Fruit fly (Drosophila melanogaster): ENCODE results near the gene Hsp68.
A peak's percentile ranks its signal among the peaks of the same experiment; 100 is the strongest.

Hsp68 gene

dm6 chr3R:24058041-24058440 is 931 bp upstream of the Hsp68 start, which contains the start of gene SMC1 (continued):
- TF ChIP-seq zen2 (GFP tag; IDR thresholded peaks at IDR 0.05; ENCODE audit: partially characterized antibody) (peak; percentile 99), az2 (GFP tag; optimal IDR thresholded peaks at IDR 0.05) (peak; percentile 39), disco-r (GFP tag; optimal IDR thresholded peaks at IDR 0.05) (no peak), HmgZ (tag; optimal IDR thresholded peaks at IDR 0.05) (peak; percentile 72), ERR (GFP tag; optimal IDR thresholded peaks at IDR 0.05) (peak; percentile 92), CG12659 (GFP tag; optimal IDR thresholded peaks at IDR 0.05) (peak; percentile 83), unc-4 (GFP tag; IDR thresholded peaks at IDR 0.05; ENCODE audit: partially characterized antibody) (peak; percentile 99), hbn (GFP tag; IDR thresholded peaks at IDR 0.05; ENCODE audit: partially characterized antibody) (peak; percentile 99), Xbp1 (GFP tag; optimal IDR thresholded peaks at IDR 0.05) (peak; percentile 45), CG6175 (GFP tag; IDR thresholded peaks at IDR 0.05) (no peak), CG10979 (tag; optimal IDR thresholded peaks at IDR 0.05) (no peak), caup (GFP tag; optimal IDR thresholded peaks at IDR 0.05; ENCODE audit: severe bottlenecking) (no peak), CG9215 (GFP tag; IDR thresholded peaks at IDR 0.05) (no peak), eve (GFP tag; optimal IDR thresholded peaks at IDR 0.05) (no peak), slp2 (GFP tag; optimal IDR thresholded peaks at IDR 0.05) (peak; percentile 18), dm (GFP tag; optimal IDR thresholded peaks at IDR 0.05) (peak; percentile 41), CG42726 (GFP tag; IDR thresholded peaks at IDR 0.05; ENCODE audit: partially characterized antibody) (peak; percentile 99), CG2116 (GFP tag; optimal IDR thresholded peaks at IDR 0.05) (peak; percentile 79), Dp (GFP tag; optimal IDR thresholded peaks at IDR 0.05) (peak; percentile 73), B-H2 (GFP tag; optimal IDR thresholded peaks at IDR 0.05) (peak; percentile 79), fru (optimal IDR thresholded peaks at IDR 0.05) (no peak), btn (GFP tag; optimal IDR thresholded peaks at IDR 0.05) (no peak), CG14965 (GFP tag; optimal IDR thresholded peaks at IDR 0.05; ENCODE audit: borderline replicate concordance) (no peak), gsb-n (tag; optimal IDR thresholded peaks at IDR 0.05) (no peak), shn (GFP tag; optimal IDR thresholded peaks at IDR 0.05) (peak; percentile 35), Vsx1 (GFP tag; optimal IDR thresholded peaks at IDR 0.05) (no peak), sob (GFP tag; IDR thresholded peaks at IDR 0.05) (peak; percentile 81; the same call in 1 of the 2 replicates), CG13424 (tag; optimal IDR thresholded peaks at IDR 0.05) (peak; percentile 42), CG30403 (GFP tag; optimal IDR thresholded peaks at IDR 0.05) (peak; percentile 54), crp (GFP tag; optimal IDR thresholded peaks at IDR 0.05) (peak in 1 of 2 experiments; percentile 25), CG11560 (tag; IDR thresholded peaks at IDR 0.05) (peak; percentile 19; the same call in 1 of the 3 replicates), hth (optimal IDR thresholded peaks at IDR 0.05) (no peak), HLH4C (GFP tag; IDR thresholded peaks at IDR 0.05; ENCODE audit: partially characterized antibody) (peak; percentile 98), Aef1 (GFP tag; IDR thresholded peaks at IDR 0.05) (no peak), CG14667 (GFP tag; IDR thresholded peaks at IDR 0.05) (no peak), Sry-β (GFP tag; optimal IDR thresholded peaks at IDR 0.05) (peak; percentile 21), CG30020 (tag; optimal IDR thresholded peaks at IDR 0.05) (peak; percentile 60), da (GFP tag; optimal IDR thresholded peaks at IDR 0.05) (no peak), CG8089 (GFP tag; optimal IDR thresholded peaks at IDR 0.05) (no peak), CG4404 (GFP tag; IDR thresholded peaks at IDR 0.05) (no peak), CrebB (tag; optimal IDR thresholded peaks at IDR 0.05) (peak; percentile 24), CG12391 (tag; optimal IDR thresholded peaks at IDR 0.05) (peak; percentile 62), zen (tag; optimal IDR thresholded peaks at IDR 0.05) (peak; percentile 44), ems (GFP tag; optimal IDR thresholded peaks at IDR 0.05) (peak; percentile 23), Bgb (GFP tag; IDR thresholded peaks at IDR 0.05; ENCODE audit: partially characterized antibody) (peak; percentile 100), Rfx (GFP tag; IDR thresholded peaks at IDR 0.05) (peak; percentile 77; the same call in 1 of the 2 replicates), Scr (GFP tag; IDR thresholded peaks at IDR 0.05; ENCODE audit: partially characterized antibody) (peak; percentile 99), CHES-1-like (GFP tag; optimal IDR thresholded peaks at IDR 0.05) (peak; percentile 81), Dref (GFP tag; IDR thresholded peaks at IDR 0.05) (peak; percentile 96), Gsc (GFP tag; IDR thresholded peaks at IDR 0.05) (no peak), Blimp-1 (GFP tag; optimal IDR thresholded peaks at IDR 0.05) (no peak)

Measured in whole organism, embryonic.